Fruit fly (Drosophila melanogaster): ENCODE results near the gene CG5866.
A peak's percentile ranks its signal among the peaks of the same experiment; 100 is the strongest.

CG5866 gene

DNA sequence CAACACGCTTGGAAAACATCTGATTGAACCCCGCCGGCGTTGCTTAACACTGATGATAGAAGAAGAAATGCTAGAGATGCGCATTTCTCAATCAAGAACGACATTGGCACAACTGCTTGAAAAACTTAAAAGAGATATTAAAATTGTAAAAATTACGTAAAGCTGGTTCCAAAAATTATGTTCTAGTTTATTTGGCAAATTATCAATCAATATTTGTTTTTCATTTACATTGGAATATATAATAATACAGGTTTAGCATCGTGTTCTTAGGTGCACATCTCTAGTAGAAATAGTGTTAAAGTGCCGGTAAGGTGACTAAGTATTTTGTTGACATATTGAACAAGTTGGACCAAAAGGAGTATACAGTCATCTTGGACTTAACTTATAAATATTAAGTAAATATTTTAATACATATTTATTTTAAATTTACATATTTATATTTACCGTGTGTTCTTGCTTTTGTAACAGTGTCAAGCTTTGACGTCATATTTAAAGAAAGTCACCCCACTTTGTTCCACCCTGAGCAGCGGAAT lies 24.2 kb upstream of the CG5866 start, which contains the start of the genes Brf and sds22 (continued):
- TF ChIP-seq lz (GFP tag; optimal IDR thresholded peaks at IDR 0.05), result peak; percentile 97
- TF ChIP-seq Lpt (GFP tag; optimal IDR thresholded peaks at IDR 0.05), result peak; percentile 91
- TF ChIP-seq Smox (GFP tag; optimal IDR thresholded peaks at IDR 0.05), result peak; percentile 95
- TF ChIP-seq Sox15 (GFP tag; optimal IDR thresholded peaks at IDR 0.05), result peak; percentile 94
- TF ChIP-seq CG6792 (GFP tag; optimal IDR thresholded peaks at IDR 0.05), result peak; percentile 93
- peak; percentile 77 to 93 for TF ChIP-seq salr (GFP tag; optimal IDR thresholded peaks at IDR 0.05)
- peak; percentile 98 for TF ChIP-seq Hr39 (GFP tag; optimal IDR thresholded peaks at IDR 0.05)
- peak; percentile 87 for TF ChIP-seq Gug (GFP tag; IDR thresholded peaks at IDR 0.05)
- TF ChIP-seq CG3032 (tag; optimal IDR thresholded peaks at IDR 0.05), result peak; percentile 96
- peak; percentile 93 for TF ChIP-seq CG4318 (GFP tag; optimal IDR thresholded peaks at IDR 0.05)
- peak; percentile 69 to 89 for TF ChIP-seq ss (GFP tag; optimal IDR thresholded peaks at IDR 0.05)
- peak; percentile 98 for TF ChIP-seq CG31627 (GFP tag; optimal IDR thresholded peaks at IDR 0.05)
- TF ChIP-seq CG6854 (GFP tag; optimal IDR thresholded peaks at IDR 0.05), result peak; percentile 73
- peak; percentile 98 for TF ChIP-seq pdm3 (GFP tag; optimal IDR thresholded peaks at IDR 0.05)
- peak; percentile 75 for TF ChIP-seq dac (GFP tag; optimal IDR thresholded peaks at IDR 0.05)
- peak; percentile 69 for TF ChIP-seq fd85E (GFP tag; optimal IDR thresholded peaks at IDR 0.05)
- TF ChIP-seq CG11294 (GFP tag; IDR thresholded peaks at IDR 0.05), result peak; percentile 89
- peak; percentile 92 for TF ChIP-seq Ets96B (tag; optimal IDR thresholded peaks at IDR 0.05)
- TF ChIP-seq Ets21C (GFP tag; optimal IDR thresholded peaks at IDR 0.05), result peak; percentile 97

DNA sequence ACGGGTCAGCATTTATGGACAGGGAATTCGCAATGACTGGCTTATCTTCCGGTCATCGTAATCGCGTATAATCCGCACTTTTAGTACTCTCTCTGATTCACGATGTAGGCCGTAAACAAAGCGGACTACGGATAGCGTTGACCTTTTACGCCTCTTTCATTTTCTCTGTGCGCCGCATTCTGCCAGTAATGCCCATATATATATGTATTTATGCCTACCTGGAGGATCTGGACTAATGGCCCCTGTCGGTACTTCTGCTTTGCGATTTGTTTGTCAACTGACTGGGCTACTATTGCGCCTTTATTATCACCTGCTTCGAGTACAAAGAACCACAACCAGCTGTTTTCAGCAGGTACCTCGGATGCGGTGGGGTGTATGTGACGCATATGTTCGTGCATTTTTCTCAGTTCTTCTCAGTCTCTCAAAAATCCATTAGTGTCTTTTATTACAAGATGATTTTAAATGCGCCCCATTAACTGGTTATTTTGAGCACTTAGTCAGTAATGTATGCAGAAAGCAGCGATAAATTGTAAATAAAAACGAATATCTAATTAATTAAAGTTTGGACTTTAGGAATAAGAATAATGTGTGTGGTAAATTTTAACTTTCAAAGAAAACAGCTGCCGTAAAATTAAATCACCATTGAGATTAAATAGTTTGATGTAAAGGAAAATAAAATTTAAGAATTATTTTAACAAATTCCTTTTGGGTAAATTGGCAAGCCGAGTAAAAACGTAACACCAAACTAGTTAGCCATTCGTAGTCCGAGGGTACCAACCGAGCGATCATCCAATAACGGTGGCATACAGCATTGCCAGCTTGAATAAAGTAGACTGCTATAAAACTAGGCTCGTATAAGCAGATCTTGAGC lies 21.0 kb upstream of the CG5866 start, which contains the start of gene CREG:
Gene CREG, minus strand, starts transcription at position 323 of the 871 bp plus-strand sequence.
- no peak for TF ChIP-seq CG15336 (GFP tag; IDR thresholded peaks at IDR 0.05)
- no peak for TF ChIP-seq CG11294 (GFP tag; IDR thresholded peaks at IDR 0.05)
- peak; percentile 71 for TF ChIP-seq Met (GFP tag; optimal IDR thresholded peaks at IDR 0.05)
- peak; percentile 53 for TF ChIP-seq CG3919 (GFP tag; optimal IDR thresholded peaks at IDR 0.05)
- peak; percentile 10 for TF ChIP-seq vri (GFP tag; optimal IDR thresholded peaks at IDR 0.05)
- TF ChIP-seq Gug (GFP tag; IDR thresholded peaks at IDR 0.05), result no peak
- peak; percentile 10 for TF ChIP-seq CG10631 (GFP tag; optimal IDR thresholded peaks at IDR 0.05)
- TF ChIP-seq Lpt (GFP tag; optimal IDR thresholded peaks at IDR 0.05), result no peak
- no peak for TF ChIP-seq CG1621 (tag; optimal IDR thresholded peaks at IDR 0.05)
- TF ChIP-seq Hr39 (GFP tag; optimal IDR thresholded peaks at IDR 0.05), result peak; percentile 26
- TF ChIP-seq esn (GFP tag; optimal IDR thresholded peaks at IDR 0.05), result peak; percentile 72
- TF ChIP-seq CG6276 (GFP tag; optimal IDR thresholded peaks at IDR 0.05), result peak; percentile 22
- no peak for TF ChIP-seq Hr38 (GFP tag; optimal IDR thresholded peaks at IDR 0.05)
- no peak for TF ChIP-seq CG16779 (tag; optimal IDR thresholded peaks at IDR 0.05)
- peak; percentile 38 for TF ChIP-seq CG31627 (GFP tag; optimal IDR thresholded peaks at IDR 0.05)
- peak; percentile 57 for TF ChIP-seq Sox102F (GFP tag; optimal IDR thresholded peaks at IDR 0.05)
- TF ChIP-seq CG6854 (GFP tag; optimal IDR thresholded peaks at IDR 0.05), result peak; percentile 12
- peak; percentile 33; the same call in 1 of the 3 replicates for TF ChIP-seq CG6163 (GFP tag; IDR thresholded peaks at IDR 0.05)
- TF ChIP-seq Sox15 (GFP tag; optimal IDR thresholded peaks at IDR 0.05), result no peak
- TF ChIP-seq CG4318 (GFP tag; optimal IDR thresholded peaks at IDR 0.05), result peak; percentile 36
- TF ChIP-seq achi (GFP tag; optimal IDR thresholded peaks at IDR 0.05), result peak; percentile 36
- no peak for TF ChIP-seq CG8319 (GFP tag; optimal IDR thresholded peaks at IDR 0.05)
- peak; percentile 11 for TF ChIP-seq Blimp-1 (GFP tag; optimal IDR thresholded peaks at IDR 0.05)
- no peak for TF ChIP-seq fd59A (GFP tag; optimal IDR thresholded peaks at IDR 0.05)
- TF ChIP-seq fd85E (GFP tag; optimal IDR thresholded peaks at IDR 0.05), result no peak
- peak; percentile 62 for TF ChIP-seq pdm3 (GFP tag; optimal IDR thresholded peaks at IDR 0.05)
- peak; percentile 45 for TF ChIP-seq CG34406 (GFP tag; optimal IDR thresholded peaks at IDR 0.05)
- TF ChIP-seq Hr4 (GFP tag; optimal IDR thresholded peaks at IDR 0.05), result peak; percentile 48
- peak; percentile 6 for TF ChIP-seq CG10669 (GFP tag; optimal IDR thresholded peaks at IDR 0.05)
- TF ChIP-seq CG3032 (tag; optimal IDR thresholded peaks at IDR 0.05), result no peak
- TF ChIP-seq dac (GFP tag; optimal IDR thresholded peaks at IDR 0.05), result no peak
- TF ChIP-seq topi (GFP tag; optimal IDR thresholded peaks at IDR 0.05), result peak; percentile 65
- TF ChIP-seq ss (GFP tag; optimal IDR thresholded peaks at IDR 0.05), result peak; percentile 5 to 24
- peak; percentile 30 for TF ChIP-seq Ets21C (GFP tag; optimal IDR thresholded peaks at IDR 0.05)
- no peak for TF ChIP-seq eg (GFP tag; IDR thresholded peaks at IDR 0.05)
- peak; percentile 43 for TF ChIP-seq lz (GFP tag; optimal IDR thresholded peaks at IDR 0.05)
- TF ChIP-seq Sox14 (GFP tag; optimal IDR thresholded peaks at IDR 0.05), result peak; percentile 59
- peak; percentile 96 for TF ChIP-seq svp (GFP tag)
- TF ChIP-seq CG11762 (GFP tag; optimal IDR thresholded peaks at IDR 0.05; ENCODE audit: insufficient read depth), result no peak
- peak; percentile 12 for TF ChIP-seq CG7368 (GFP tag; optimal IDR thresholded peaks at IDR 0.05)
- peak; percentile 88 for TF ChIP-seq Eip78C (GFP tag)
- peak; percentile 35 for TF ChIP-seq CG6792 (GFP tag; optimal IDR thresholded peaks at IDR 0.05)
